Worm (Caenorhabditis elegans): Measurements from ENCODE around the gene srw-11.

Gene srw-11

ce11 chrV:15193909-15194308 is 46.2 kb downstream of the srw-11 start, which contains the start of gene Y75B12B.13:
TSS of gene Y75B12B.13 (minus strand) at chrV:15194009.
- no peak for TF ChIP-seq Y95B8A.8 (GFP tag; IDR thresholded peaks at IDR 0.05)
- TF ChIP-seq lag-1 (GFP tag; IDR thresholded peaks at IDR 0.05): no peak
- TF ChIP-seq lin-35 (GFP tag; optimal IDR thresholded peaks at IDR 0.05): no peak
- no peak for TF ChIP-seq unc-62 (GFP tag; optimal IDR thresholded peaks at IDR 0.05)
- TF ChIP-seq bed-2 (GFP tag; IDR thresholded peaks at IDR 0.05): no peak

- TF ChIP-seq rpc-1 (optimal IDR thresholded peaks at IDR 0.05): no peak
- TF ChIP-seq rpc-1 (tag; optimal IDR thresholded peaks at IDR 0.05): no peak
- peak; percentile 80 for TF ChIP-seq nhr-80 (tag; optimal IDR thresholded peaks at IDR 0.05)
- TF ChIP-seq let-607 (tag; optimal IDR thresholded peaks at IDR 0.05): peak; percentile 12 to 14
- TF ChIP-seq nhr-90 (tag; optimal IDR thresholded peaks at IDR 0.05): peak; percentile 21
- TF ChIP-seq attf-5 (GFP tag; optimal IDR thresholded peaks at IDR 0.05): peak; percentile 5
- no peak for TF ChIP-seq snpc-4 (GFP tag; optimal IDR thresholded peaks at IDR 0.05)
- no peak for TF ChIP-seq snpc-4 (tag; optimal IDR thresholded peaks at IDR 0.05)
- TF ChIP-seq ets-4 (GFP tag; optimal IDR thresholded peaks at IDR 0.05): peak; percentile 25
- peak; percentile 11; the same call in 1 of the 2 replicates for TF ChIP-seq hmg-1.2 (GFP tag; IDR thresholded peaks at IDR 0.05)
- no peak for TF ChIP-seq cebp-1 (GFP tag; IDR thresholded peaks at IDR 0.05)
- TF ChIP-seq cebp-1 (tag; optimal IDR thresholded peaks at IDR 0.05): peak; percentile 14
- no peak for TF ChIP-seq Y56A3A.18 (GFP tag; IDR thresholded peaks at IDR 0.05)
- TF ChIP-seq nfyb-1 (GFP tag; IDR thresholded peaks at IDR 0.05): 0 out of 2 replicates have a peak, but pooled peaks have one; percentile 44
Measured at ce11 chrV:15192377-15192776, 47.7 kb downstream of the srw-11 start, which contains the start of gene plc-2. TSS of gene plc-2 (plus strand) at chrV:15192572.

- TF ChIP-seq aptf-2 (GFP tag; conservative IDR thresholded peaks at IDR 0.05) (no peak), rcor-1 (GFP tag; IDR thresholded peaks at IDR 0.05) (no peak), F37B4.10 (GFP tag; IDR thresholded peaks at IDR 0.05) (no peak), F55B11.4 (tag; optimal IDR thresholded peaks at IDR 0.05; ENCODE audit: borderline replicate concordance, insufficient read depth) (no peak), athp-1 (tag; optimal IDR thresholded peaks at IDR 0.05) (no peak), chd-7 (tag; optimal IDR thresholded peaks at IDR 0.05) (no peak), F57C9.4 (tag; optimal IDR thresholded peaks at IDR 0.05) (no peak), nhr-80 (tag; optimal IDR thresholded peaks at IDR 0.05) (no peak), tbx-9 (tag; optimal IDR thresholded peaks at IDR 0.05; ENCODE audit: borderline replicate concordance) (no peak), nfya-2 (GFP tag; IDR thresholded peaks at IDR 0.05) (no peak), mel-28 (tag; optimal IDR thresholded peaks at IDR 0.05; ENCODE audit: borderline replicate concordance) (no peak), Y95B8A.8 (GFP tag; IDR thresholded peaks at IDR 0.05) (no peak), ZK185.1 (tag; optimal IDR thresholded peaks at IDR 0.05; ENCODE audit: poor library complexity, severe bottlenecking) (no peak), gei-17 (GFP tag; optimal IDR thresholded peaks at IDR 0.05) (no peak), cebp-1 (GFP tag; IDR thresholded peaks at IDR 0.05) (no peak), cebp-1 (tag; optimal IDR thresholded peaks at IDR 0.05) (no peak)
Measured at ce11 chrV:15191971-15192370, 48.1 kb downstream of the srw-11 start.

- TF ChIP-seq lin-54 (GFP tag; optimal IDR thresholded peaks at IDR 0.05) (peak; percentile 93), F39B2.1 (GFP tag; IDR thresholded peaks at IDR 0.05) (peak; percentile 92), egl-18 (GFP tag; IDR thresholded peaks at IDR 0.05) (peak; percentile 84), F52B5.7 (tag; optimal IDR thresholded peaks at IDR 0.05) (peak; percentile 97), atf-7 (tag; optimal IDR thresholded peaks at IDR 0.05) (peak; percentile 95), nfya-1 (tag; optimal IDR thresholded peaks at IDR 0.05; ENCODE audit: borderline replicate concordance, insufficient read depth) (no peak), hlh-26 (GFP tag; conservative IDR thresholded peaks at IDR 0.05) (0 out of 2 replicates have a peak, but pooled peaks have one; percentile 80), nfya-2 (GFP tag; IDR thresholded peaks at IDR 0.05) (peak; percentile 90; the same call in 1 of the 2 replicates), egl-44 (GFP tag; IDR thresholded peaks at IDR 0.05) (peak; percentile 96), Y56A3A.18 (GFP tag; IDR thresholded peaks at IDR 0.05) (peak; percentile 98), B0019.2 (GFP tag; conservative IDR thresholded peaks at IDR 0.05) (peak; percentile 62), lin-26 (GFP tag; IDR thresholded peaks at IDR 0.05) (peak; percentile 99), Y67H2A.10 (GFP tag; conservative IDR thresholded peaks at IDR 0.05) (no peak), aptf-2 (GFP tag; conservative IDR thresholded peaks at IDR 0.05) (peak; percentile 73; the same call in 1 of the 2 replicates), chd-7 (tag; optimal IDR thresholded peaks at IDR 0.05) (peak; percentile 97), madf-8 (GFP tag; conservative IDR thresholded peaks at IDR 0.05) (peak; percentile 71), K11D2.4 (GFP tag; IDR thresholded peaks at IDR 0.05) (peak; percentile 60; the same call in 1 of the 2 replicates)
Measured at ce11 chrV:15190903-15191302, 49.2 kb downstream of the srw-11 start, which contains the start of gene Y75B12B.11. TSS of gene Y75B12B.11 (plus strand) at chrV:15191296.

Data from whole organism, young adult.